Worm (Caenorhabditis elegans): Measurements from ENCODE around the gene srw-79.

Gene srw-79

ce11 chrII:2994590-2995392 lies 48.3 kb downstream of the srw-79 start (continued):
- no peak for TF ChIP-seq nhr-10 (tag; optimal IDR thresholded peaks at IDR 0.05)
- no peak for TF ChIP-seq aly-2 (tag; optimal IDR thresholded peaks at IDR 0.05)
- TF ChIP-seq nhr-77 (tag; optimal IDR thresholded peaks at IDR 0.05) = no peak
- TF ChIP-seq ztf-4 (tag; optimal IDR thresholded peaks at IDR 0.05) = no peak
- no peak for TF ChIP-seq mbf-1 (tag; optimal IDR thresholded peaks at IDR 0.05)
- TF ChIP-seq nhr-129 (tag; optimal IDR thresholded peaks at IDR 0.05) = peak; percentile 46
- TF ChIP-seq elt-3 (tag; optimal IDR thresholded peaks at IDR 0.05) = no peak
- no peak for TF ChIP-seq nhr-6 (tag; optimal IDR thresholded peaks at IDR 0.05)
- no peak for TF ChIP-seq ama-1 (optimal IDR thresholded peaks at IDR 0.05)
- TF ChIP-seq C34F6.9 (tag; optimal IDR thresholded peaks at IDR 0.05) = no peak
- TF ChIP-seq F13H6.1 (tag; optimal IDR thresholded peaks at IDR 0.05) = no peak
- peak; percentile 44 for TF ChIP-seq mab-5 (tag; optimal IDR thresholded peaks at IDR 0.05)
- TF ChIP-seq lin-13 (GFP tag; optimal IDR thresholded peaks at IDR 0.05) = no peak
- TF ChIP-seq egl-27 (tag; optimal IDR thresholded peaks at IDR 0.05) = no peak
- no peak for TF ChIP-seq snpc-4 (tag; optimal IDR thresholded peaks at IDR 0.05)
- TF ChIP-seq sma-3 (GFP tag; optimal IDR thresholded peaks at IDR 0.05) = no peak
- TF ChIP-seq zag-1 (tag; optimal IDR thresholded peaks at IDR 0.05) = no peak

ce11 chrII:2996721-2997120 lies 50.2 kb downstream of the srw-79 start, which contains the start of gene lido-8:
lido-8 (plus strand) TSS chrII:2997021.
- TF ChIP-seq dmd-4 (tag; optimal IDR thresholded peaks at IDR 0.05) (no peak), alr-1 (tag; optimal IDR thresholded peaks at IDR 0.05) (no peak), aly-2 (tag; optimal IDR thresholded peaks at IDR 0.05) (no peak), zag-1 (tag; optimal IDR thresholded peaks at IDR 0.05) (no peak), Y55F3AM.14 (GFP tag; optimal IDR thresholded peaks at IDR 0.05) (no peak), unc-55 (GFP tag; optimal IDR thresholded peaks at IDR 0.05) (no peak), ama-1 (optimal IDR thresholded peaks at IDR 0.05) (no peak), nhr-237 (tag; optimal IDR thresholded peaks at IDR 0.05) (no peak), nhr-129 (tag; optimal IDR thresholded peaks at IDR 0.05) (no peak), fos-1 (tag; optimal IDR thresholded peaks at IDR 0.05) (no peak), lin-13 (GFP tag; optimal IDR thresholded peaks at IDR 0.05) (no peak), ceh-82 (tag; optimal IDR thresholded peaks at IDR 0.05) (no peak), crh-2 (tag; optimal IDR thresholded peaks at IDR 0.05) (no peak)

All from whole organism, L2 larva.